Fruit fly (Drosophila melanogaster) S2 (cell line): ENCODE measurements around the gene Nthl1.

Experiments
- CG8478 ChIP-seq: fragments of >200 bp; optimal IDR thresholded peaks from 2 replicates; lab custom pipeline; 2018
- CTCF ChIP-seq, 2 experiments: fragments of >200 bp; optimal IDR thresholded peaks; 2 replicates each; lab custom pipeline; 2018

Gene Nthl1

DNA sequence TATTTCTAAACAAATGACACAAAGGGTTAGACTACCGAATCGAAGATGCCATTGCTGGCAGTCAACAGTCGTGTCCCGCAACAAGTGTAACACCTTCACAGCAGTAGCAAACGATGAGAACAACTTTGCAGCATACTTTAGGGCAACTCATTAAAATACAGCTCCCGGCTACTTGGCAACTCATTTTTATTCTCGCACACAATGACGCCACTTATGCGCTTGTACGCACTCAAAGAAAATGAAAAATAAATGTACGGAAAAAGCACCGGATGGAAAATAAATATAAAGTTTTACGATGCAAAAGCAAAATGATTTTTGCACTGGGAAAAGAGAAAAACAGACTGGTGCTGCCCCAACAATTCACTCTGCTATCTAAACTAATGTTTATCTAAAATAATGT, 36.5 kb downstream of the Nthl1 start:
- TF ChIP-seq CG8478 (lab: Kevin White, UChicago) (no peak), CTCF (optimal IDR thresholded peaks at IDR 0.05; lab: Kevin White, UChicago) (peak in 1 of 2 experiments; percentile 0)

DNA sequence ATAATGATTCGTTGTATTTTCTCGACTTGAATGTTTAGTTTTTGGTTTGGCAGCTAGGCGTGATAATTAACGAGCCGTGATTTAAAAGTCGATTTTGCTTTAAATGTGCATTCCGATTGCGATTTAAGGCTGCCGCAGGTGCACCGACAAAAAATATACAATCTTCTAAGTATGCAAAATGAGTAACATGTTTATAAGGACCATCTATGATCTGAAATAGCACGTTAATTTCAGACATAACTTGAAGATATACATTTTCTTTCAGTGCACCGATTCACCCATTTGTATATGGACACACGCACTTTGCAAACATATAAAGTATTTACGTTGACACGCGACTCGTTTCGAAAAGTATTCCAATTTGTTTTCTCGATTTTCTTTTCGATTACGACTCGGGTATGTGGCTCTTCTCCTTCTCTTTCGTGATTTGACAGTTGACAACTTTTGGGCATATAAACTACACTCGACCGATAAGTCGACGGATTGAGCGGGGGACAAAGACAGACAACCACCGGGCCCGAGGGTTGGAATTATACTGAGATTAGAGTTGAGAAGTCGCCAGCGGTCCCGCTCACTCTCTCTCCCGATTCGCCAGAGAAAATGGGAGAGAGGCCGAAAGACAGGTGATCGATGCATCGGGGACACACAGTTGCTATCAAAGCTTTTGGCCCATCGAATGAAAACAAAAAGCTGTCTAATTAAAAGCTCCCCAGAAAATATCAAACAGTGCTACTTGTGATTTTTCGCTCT, 37.6 kb downstream of the Nthl1 start:
- TF ChIP-seq CG8478 (lab: Kevin White, UChicago) (no peak), CTCF (optimal IDR thresholded peaks at IDR 0.05; lab: Kevin White, UChicago) (no peak)

DNA sequence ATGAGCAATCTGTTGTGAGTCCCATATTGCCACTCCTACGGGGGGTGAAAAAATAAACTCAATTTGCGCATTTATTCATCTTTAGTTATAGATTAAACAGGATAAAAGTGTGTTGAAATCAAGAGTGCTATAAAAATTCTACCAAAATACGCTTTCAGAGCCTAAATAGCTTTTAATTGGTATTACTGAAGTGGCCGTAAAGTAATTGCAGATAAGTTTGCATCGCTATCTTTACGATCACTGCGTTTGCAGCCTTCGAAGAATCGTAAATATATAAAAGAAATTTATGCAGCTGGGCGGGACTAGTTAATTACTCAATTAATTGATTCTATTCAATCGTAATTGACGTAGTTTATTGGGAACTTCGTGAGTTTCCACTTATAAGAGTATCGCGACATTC, 40.4 kb downstream of the Nthl1 start:
- TF ChIP-seq CG8478 (lab: Kevin White, UChicago): no peak
- no peak for TF ChIP-seq CTCF (optimal IDR thresholded peaks at IDR 0.05; lab: Kevin White, UChicago)

DNA sequence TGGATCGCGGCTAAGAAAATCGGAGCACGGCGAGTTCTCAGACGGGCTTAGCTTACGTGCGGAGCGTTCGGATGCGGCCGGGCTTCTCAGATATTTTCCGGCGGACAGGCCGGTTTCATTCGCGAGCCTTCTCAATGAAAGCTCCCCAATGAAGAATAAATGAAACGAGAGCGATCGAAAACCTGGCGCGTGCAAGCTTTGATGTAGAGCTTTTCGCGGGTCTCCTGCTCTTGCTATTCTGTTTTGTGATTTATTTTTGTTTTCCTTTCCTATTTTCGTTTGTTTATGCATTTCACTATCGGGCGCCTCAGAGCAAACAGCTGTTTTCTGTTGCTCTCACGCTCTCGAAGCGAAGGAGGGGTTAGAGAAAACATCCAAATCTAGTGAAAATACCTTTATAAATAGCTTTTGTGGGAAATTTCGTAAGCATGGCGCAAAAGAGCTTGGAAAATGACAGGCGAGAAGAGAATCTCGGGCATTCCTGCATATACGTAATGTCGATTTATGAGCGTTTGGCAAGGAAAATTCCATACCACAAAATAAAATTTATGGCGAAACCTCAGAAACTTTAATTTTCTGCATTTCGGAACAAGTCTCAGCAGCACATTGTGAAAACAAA, 41.7 kb downstream of the Nthl1 start:
- TF ChIP-seq CTCF (optimal IDR thresholded peaks at IDR 0.05; lab: Kevin White, UChicago) (no peak), CG8478 (lab: Kevin White, UChicago) (no peak)

DNA sequence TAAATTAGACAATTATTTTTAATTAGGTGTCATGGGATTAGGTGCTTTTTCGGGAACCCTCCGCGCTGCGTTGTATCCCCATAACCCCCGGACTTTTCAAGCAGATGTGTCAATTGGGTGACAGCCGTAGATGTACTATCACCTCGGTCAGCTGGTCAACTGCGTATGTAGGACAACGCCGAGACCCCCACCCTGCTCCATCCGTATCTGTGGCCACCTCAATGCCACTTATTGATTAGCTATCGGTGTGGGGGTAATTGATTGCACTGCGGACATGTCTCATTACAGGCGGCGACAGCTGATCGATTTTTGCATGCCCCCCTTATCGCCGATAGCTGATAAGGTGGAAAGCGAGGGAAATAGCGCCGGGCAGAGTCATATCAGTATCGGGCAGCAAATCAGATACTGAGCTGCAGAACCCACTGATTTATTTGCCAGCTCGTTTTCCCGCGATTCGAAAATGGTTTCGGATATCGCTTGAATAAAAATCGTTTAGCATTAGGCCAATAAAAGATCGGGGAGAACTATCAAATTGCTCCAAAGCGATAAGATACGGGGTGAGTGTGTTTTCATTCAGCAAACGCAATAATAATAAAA, 43.9 kb downstream of the Nthl1 start:
- no peak for TF ChIP-seq CG8478 (lab: Kevin White, UChicago)
- TF ChIP-seq CTCF (optimal IDR thresholded peaks at IDR 0.05; lab: Kevin White, UChicago): no peak

DNA sequence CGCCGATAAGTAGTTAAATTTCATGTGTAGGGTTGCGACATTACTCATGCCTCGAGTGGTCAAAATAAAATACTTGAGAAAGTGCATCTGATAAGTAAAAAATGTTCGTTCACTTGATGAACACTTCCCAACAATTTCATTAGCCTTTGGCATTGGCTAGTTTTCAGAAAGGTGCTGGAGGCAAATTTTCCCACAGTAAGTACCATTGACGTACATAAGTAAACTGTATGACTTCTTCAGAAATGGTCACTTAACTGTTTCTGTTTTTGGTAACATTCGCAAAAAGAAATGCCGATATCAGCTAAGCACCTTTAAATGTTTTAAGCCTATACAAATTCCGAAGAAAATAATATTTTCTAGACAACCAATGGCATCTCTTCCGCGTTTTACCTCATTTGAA, 44.6 kb downstream of the Nthl1 start:
- TF ChIP-seq CG8478 (lab: Kevin White, UChicago) (no peak), CTCF (optimal IDR thresholded peaks at IDR 0.05; lab: Kevin White, UChicago) (no peak)

DNA sequence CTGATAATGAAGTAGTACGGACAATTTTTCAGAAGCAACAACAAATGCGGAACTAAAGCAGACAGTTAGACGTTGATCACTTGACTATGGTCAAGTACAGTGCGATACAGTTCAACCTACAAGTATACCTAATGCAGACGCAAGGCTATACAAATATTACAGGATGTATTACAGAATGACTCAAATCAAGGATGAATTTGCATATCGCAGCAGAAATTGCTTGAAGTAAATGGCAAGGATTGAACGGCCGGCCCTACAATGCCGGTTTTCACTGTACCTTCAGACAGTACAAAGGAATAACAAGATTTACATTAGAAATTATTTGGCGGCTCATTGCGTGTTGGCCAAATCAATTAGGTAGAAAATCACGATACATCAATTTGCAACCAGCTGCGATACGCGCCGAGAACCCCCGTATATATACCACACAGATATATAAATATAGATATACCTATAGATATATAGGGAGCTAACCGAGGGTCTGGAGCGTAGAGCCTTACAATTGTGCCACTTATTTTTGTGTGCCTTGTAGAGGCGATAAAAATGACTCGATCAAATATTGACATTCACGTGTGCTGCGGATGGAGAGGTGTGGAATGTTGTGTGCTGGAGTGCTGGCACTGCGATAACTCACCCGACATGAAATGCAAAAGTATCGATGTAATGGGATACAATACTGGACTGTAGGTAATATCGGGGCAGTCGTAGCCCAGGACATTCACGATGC, 46.1 kb downstream of the Nthl1 start:
- TF ChIP-seq CTCF (optimal IDR thresholded peaks at IDR 0.05; lab: Kevin White, UChicago) (no peak), CG8478 (lab: Kevin White, UChicago) (no peak)

DNA sequence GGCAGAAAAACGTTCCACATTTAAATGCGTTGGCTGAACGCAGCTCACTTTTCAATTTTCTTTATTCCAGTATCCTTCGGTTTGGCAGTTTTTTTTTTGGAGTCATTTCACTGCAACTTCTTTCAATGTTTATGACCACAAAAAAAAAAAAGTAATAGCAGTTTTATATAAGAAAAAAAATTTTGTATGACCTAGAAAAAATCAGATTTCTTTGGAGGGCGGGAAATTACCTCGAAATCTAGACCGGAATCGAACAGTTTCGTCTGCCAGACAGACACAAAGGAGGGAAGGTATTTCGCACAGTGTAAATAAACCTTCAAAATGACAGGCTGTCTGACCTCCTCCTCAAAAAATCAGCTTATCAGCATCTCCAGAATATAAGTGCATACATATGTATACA, 47.2 kb downstream of the Nthl1 start:
- TF ChIP-seq CG8478 (lab: Kevin White, UChicago) (no peak), CTCF (optimal IDR thresholded peaks at IDR 0.05; lab: Kevin White, UChicago) (no peak)

DNA sequence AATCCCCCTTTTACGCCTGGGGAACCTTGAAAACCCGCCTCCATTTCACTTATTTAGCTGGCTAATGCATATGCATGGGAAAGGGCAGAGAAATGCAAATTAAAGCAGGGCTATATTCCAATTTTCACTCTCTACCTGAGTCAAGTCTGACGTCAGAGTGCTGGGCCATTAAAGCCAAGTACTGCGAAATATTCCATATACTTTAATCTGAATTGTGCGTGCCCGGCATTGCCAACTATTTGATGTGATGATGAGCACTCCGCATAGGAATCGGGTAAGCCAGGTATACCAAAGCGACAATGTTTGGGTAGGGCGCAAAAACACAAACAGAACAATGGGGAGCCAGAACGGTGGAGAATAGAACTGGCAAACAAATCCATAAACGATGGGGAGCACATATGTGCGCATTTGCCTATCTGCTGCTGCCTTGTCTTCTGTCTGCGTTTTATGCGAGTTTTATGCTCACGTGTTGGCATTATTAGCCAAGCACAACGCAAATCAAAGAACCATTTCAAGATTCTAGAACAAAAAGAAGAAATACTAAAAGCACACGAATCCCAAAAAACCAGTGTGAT, 48.0 kb downstream of the Nthl1 start:
- TF ChIP-seq CG8478 (lab: Kevin White, UChicago): no peak
- no peak for TF ChIP-seq CTCF (optimal IDR thresholded peaks at IDR 0.05; lab: Kevin White, UChicago)

DNA sequence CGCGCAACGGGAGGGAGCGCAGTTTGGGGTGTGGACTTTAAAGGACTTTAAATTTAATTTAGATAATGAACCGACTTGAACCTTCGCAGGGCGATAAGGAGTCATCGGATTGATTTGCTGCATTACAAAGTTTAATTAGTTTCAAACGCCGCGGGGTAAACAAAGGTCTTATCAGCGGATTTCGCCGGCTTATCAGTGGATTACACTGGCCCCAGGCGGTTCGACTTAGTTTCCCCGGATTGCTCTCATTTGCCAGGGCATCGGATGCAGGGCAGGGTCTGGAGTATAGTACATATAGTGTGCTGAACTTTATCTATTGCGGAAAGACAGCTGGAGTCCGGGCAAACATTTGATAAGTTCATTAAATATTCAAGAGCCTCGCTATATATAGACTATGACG, 49.2 kb downstream of the Nthl1 start:
- TF ChIP-seq CTCF (optimal IDR thresholded peaks at IDR 0.05; lab: Kevin White, UChicago) (no peak), CG8478 (lab: Kevin White, UChicago) (no peak)

DNA sequence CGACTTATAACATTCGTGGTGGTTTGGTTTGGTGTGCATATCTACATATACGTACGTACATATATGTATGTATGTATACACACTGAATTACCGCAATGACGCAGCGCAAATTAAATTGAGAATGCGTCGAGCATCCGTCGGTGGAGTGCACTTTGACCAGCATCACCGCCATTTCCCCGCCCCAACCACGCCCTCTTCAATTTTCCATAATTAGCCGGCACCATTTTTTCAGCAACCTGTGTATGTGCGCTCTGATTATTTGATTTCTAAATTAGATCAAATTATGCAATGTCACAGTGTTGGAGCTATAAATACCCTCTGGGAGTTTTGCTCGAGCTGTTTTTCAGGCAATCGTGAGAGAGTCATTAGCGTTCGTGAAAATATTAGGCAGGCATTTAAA, 49.6 kb downstream of the Nthl1 start:
- TF ChIP-seq CTCF (optimal IDR thresholded peaks at IDR 0.05; lab: Kevin White, UChicago): no peak
- no peak for TF ChIP-seq CG8478 (lab: Kevin White, UChicago)
